Fruit fly (Drosophila melanogaster) Kc167 (cell line): ENCODE measurements around the gene pum.

Experiments used
- insv ChIP-seq: fragments of >200 bp; optimal IDR thresholded peaks from 3 replicates; lab custom pipeline; 2018; ENCODE audit warnings: missing external identifiers
- ttk ChIP-seq: sonication (Bioruptor generic); optimal IDR thresholded peaks from 2 replicates; lab custom pipeline; 2017; ENCODE audit warnings: missing external identifiers

- TF ChIP-seq ttk (no peak), insv (lab: Kevin White, UChicago) (no peak)
These were observed 107.3 kb downstream of the pum start for dm6 chr3R:9130190-9130589.
